Fruit fly (Drosophila melanogaster): ENCODE results near the gene BoYb.

Gene BoYb

DNA sequence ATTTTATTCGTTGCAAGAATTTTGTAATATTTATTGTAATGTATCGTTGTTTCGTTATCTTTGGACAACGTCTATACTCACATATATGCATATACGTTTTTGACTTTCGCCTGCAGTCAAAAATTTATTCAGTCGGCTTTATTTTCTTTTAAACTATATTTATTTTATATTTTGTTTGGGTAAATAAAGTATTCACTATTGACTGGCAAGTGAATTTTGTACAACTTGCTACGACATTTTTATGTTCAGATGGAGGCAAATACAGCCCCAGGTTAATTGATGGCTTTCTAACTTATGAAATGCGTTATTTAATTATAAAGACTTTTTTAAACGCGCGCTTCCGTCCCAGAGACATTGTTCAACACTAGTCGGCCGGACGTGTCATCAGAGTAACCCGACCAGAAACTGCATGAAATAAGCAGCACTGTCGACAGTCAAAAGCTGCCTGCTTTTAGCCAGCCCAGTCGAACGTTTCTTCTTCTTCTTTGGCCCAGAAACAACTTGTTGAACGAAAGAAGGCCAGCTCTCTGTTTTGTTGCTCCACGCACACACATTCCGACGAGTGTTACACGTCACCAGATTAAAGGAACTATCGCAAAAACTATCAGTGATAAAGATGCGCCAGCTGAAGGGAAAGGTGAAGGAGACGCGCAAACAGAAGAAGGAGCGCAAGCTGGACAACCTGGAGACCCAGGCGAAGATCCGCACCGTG lies 38.2 kb upstream of the BoYb start, which contains the start of gene CG33169:
Gene CG33169 (plus strand): TSS at position 498 of the 712 bp plus-strand sequence.
- TF ChIP-seq Rx (GFP tag; IDR thresholded peaks at IDR 0.05) = peak; percentile 81
- TF ChIP-seq chinmo (GFP tag; IDR thresholded peaks at IDR 0.05; ENCODE audit: partially characterized antibody) = peak; percentile 76; the same call in 3 of the 4 replicates
- TF ChIP-seq Eip74EF (GFP tag; optimal IDR thresholded peaks at IDR 0.05) = no peak
- peak; percentile 47 for TF ChIP-seq Hand (GFP tag; optimal IDR thresholded peaks at IDR 0.05)
- peak; percentile 65; the same call in 1 of the 2 replicates for TF ChIP-seq HLH3B (GFP tag; IDR thresholded peaks at IDR 0.05)
- peak; percentile 95 for TF ChIP-seq CG11247 (GFP tag; IDR thresholded peaks at IDR 0.05)
- peak; percentile 74 for TF ChIP-seq CG32772 (GFP tag; IDR thresholded peaks at IDR 0.05)
- peak; percentile 67 for TF ChIP-seq peb (GFP tag; IDR thresholded peaks at IDR 0.05)
- peak; percentile 91 for TF ChIP-seq Dad (GFP tag; optimal IDR thresholded peaks at IDR 0.05)
- TF ChIP-seq Atf3 (GFP tag; optimal IDR thresholded peaks at IDR 0.05) = peak; percentile 96
- peak; percentile 91 for TF ChIP-seq pho (GFP tag; optimal IDR thresholded peaks at IDR 0.05)
- TF ChIP-seq CG14965 (GFP tag; optimal IDR thresholded peaks at IDR 0.05; ENCODE audit: borderline replicate concordance) = peak; percentile 20
- TF ChIP-seq CG17359 (tag; optimal IDR thresholded peaks at IDR 0.05) = peak; percentile 82
- peak; percentile 98 for TF ChIP-seq sob (GFP tag; IDR thresholded peaks at IDR 0.05)
- TF ChIP-seq tup (GFP tag; optimal IDR thresholded peaks at IDR 0.05) = peak; percentile 83
- no peak for TF ChIP-seq CG1832 (GFP tag; optimal IDR thresholded peaks at IDR 0.05)
- TF ChIP-seq Tbp (GFP tag; optimal IDR thresholded peaks at IDR 0.05) = no peak
- peak; percentile 76 for TF ChIP-seq chm (GFP tag; IDR thresholded peaks at IDR 0.05)
- peak; percentile 65 for TF ChIP-seq crc (GFP tag; optimal IDR thresholded peaks at IDR 0.05)
- peak; percentile 76 for TF ChIP-seq onecut (GFP tag; IDR thresholded peaks at IDR 0.05)
- TF ChIP-seq CG17612 (GFP tag; IDR thresholded peaks at IDR 0.05) = peak; percentile 88
- TF ChIP-seq CG17912 (GFP tag; optimal IDR thresholded peaks at IDR 0.05) = peak; percentile 90
- TF ChIP-seq pfk (GFP tag; optimal IDR thresholded peaks at IDR 0.05) = peak; percentile 71
- peak; percentile 85 for TF ChIP-seq ewg (GFP tag; optimal IDR thresholded peaks at IDR 0.05)
- TF ChIP-seq CG12391 (tag; optimal IDR thresholded peaks at IDR 0.05) = peak; percentile 72
- 0 out of 2 replicates have a peak, but pooled peaks have one; percentile 28 for TF ChIP-seq ap (GFP tag; IDR thresholded peaks at IDR 0.05)
- TF ChIP-seq CG4282 (GFP tag; optimal IDR thresholded peaks at IDR 0.05) = peak; percentile 84
- TF ChIP-seq psq (GFP tag; optimal IDR thresholded peaks at IDR 0.05) = peak; percentile 77
- TF ChIP-seq Scr (GFP tag; IDR thresholded peaks at IDR 0.05; ENCODE audit: partially characterized antibody) = peak; percentile 62
- TF ChIP-seq CG2120 (GFP tag; optimal IDR thresholded peaks at IDR 0.05) = peak; percentile 91
- TF ChIP-seq fru (optimal IDR thresholded peaks at IDR 0.05) = no peak
- peak; percentile 54; the same call in 2 of the 3 replicates for TF ChIP-seq CG34224 (GFP tag; IDR thresholded peaks at IDR 0.05; ENCODE audit: partially characterized antibody)
- peak; percentile 83 for TF ChIP-seq Sry-δ (GFP tag; optimal IDR thresholded peaks at IDR 0.05)
- peak; percentile 98 for TF ChIP-seq HmgD (GFP tag; optimal IDR thresholded peaks at IDR 0.05)
- TF ChIP-seq sr (GFP tag; IDR thresholded peaks at IDR 0.05) = peak; percentile 68; the same call in 2 of the 3 replicates
- no peak for TF ChIP-seq Dip2 (GFP tag; IDR thresholded peaks at IDR 0.05)
- peak; percentile 85 for TF ChIP-seq dm (GFP tag; optimal IDR thresholded peaks at IDR 0.05)
- peak; percentile 80 for TF ChIP-seq ab (GFP tag; optimal IDR thresholded peaks at IDR 0.05)
- TF ChIP-seq CG14667 (GFP tag; IDR thresholded peaks at IDR 0.05) = peak; percentile 73
- peak; percentile 77 for TF ChIP-seq Atf-2 (GFP tag; optimal IDR thresholded peaks at IDR 0.05)
- TF ChIP-seq CG14050 (GFP tag; IDR thresholded peaks at IDR 0.05) = peak; percentile 60
- peak; percentile 82 for TF ChIP-seq CG4328 (GFP tag; optimal IDR thresholded peaks at IDR 0.05)
- TF ChIP-seq Fer2 (tag; optimal IDR thresholded peaks at IDR 0.05) = peak; percentile 67
- TF ChIP-seq sc (optimal IDR thresholded peaks at IDR 0.05) = no peak
- peak; percentile 1 for TF ChIP-seq sc (GFP tag; optimal IDR thresholded peaks at IDR 0.05)
- TF ChIP-seq GATAe (GFP tag; conservative IDR thresholded peaks at IDR 0.05) = peak; percentile 67; the same call in 1 of the 2 replicates
- peak; percentile 50 for TF ChIP-seq CG9797 (GFP tag; optimal IDR thresholded peaks at IDR 0.05)
- peak; percentile 93 for TF ChIP-seq Antp (GFP tag; optimal IDR thresholded peaks at IDR 0.05)
- TF ChIP-seq eve (GFP tag; optimal IDR thresholded peaks at IDR 0.05) = no peak
- TF ChIP-seq Sry-β (GFP tag; optimal IDR thresholded peaks at IDR 0.05) = peak; percentile 23

Data from whole organism, embryonic.